Worm (Caenorhabditis elegans): ENCODE data around the gene F43H9.4.

Gene F43H9.4

DNA sequence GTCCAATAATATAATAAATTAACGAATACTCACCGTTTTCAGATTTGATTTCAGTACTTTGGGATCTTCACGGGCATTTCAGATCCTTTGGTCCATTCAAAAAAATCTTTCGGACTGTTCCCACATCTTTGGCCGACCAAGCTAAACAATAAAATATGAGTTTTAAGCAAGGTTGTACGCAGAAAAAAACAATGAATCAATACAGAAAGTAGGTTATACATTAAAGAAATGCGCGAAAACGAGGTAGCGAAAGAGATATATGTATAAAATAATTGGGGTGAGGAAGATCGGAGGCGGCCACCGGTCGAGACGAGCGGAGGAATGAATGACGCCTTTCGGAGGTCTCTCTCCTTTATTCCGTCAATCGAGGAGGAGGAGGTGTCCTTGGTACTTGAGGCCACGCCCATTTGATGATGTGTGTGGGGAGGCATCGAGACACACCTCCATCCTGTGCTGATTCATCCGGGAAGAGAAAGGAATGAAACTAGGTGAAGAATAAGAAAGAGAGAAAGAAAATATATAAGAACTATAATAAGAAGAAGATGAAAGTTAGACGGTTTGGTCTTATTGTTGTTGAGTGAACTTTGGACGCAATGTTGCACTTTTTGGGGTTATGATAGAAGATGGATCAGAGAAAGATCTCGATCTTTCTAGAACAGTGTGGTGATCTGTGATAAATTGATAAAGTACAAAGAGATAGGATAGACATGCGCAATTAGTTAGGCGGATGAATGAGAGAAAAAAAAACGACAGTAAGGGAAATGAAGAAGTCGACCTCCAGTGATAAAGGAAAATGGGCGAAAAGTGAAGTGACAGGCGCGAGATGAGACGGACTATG is 14.0 kb downstream of the F43H9.4 start (continued):
- peak; percentile 89 for TF ChIP-seq sma-3 (GFP tag; optimal IDR thresholded peaks at IDR 0.05)

- TF ChIP-seq ztf-11 (tag; optimal IDR thresholded peaks at IDR 0.05) (no peak), peb-1 (tag; optimal IDR thresholded peaks at IDR 0.05) (no peak), dmd-4 (tag; optimal IDR thresholded peaks at IDR 0.05) (no peak), unc-62 (GFP tag; optimal IDR thresholded peaks at IDR 0.05) (no peak), ama-1 (optimal IDR thresholded peaks at IDR 0.05) (no peak), lin-11 (tag; optimal IDR thresholded peaks at IDR 0.05) (no peak), Y55F3AM.14 (GFP tag; optimal IDR thresholded peaks at IDR 0.05) (no peak), unc-55 (GFP tag; optimal IDR thresholded peaks at IDR 0.05) (no peak), ztf-1 (GFP tag; conservative IDR thresholded peaks at IDR 0.05) (no peak), F13H6.1 (tag; optimal IDR thresholded peaks at IDR 0.05) (no peak)
Measured at ce11 chrV:8041336-8041868, 14.9 kb downstream of the F43H9.4 start.

ce11 chrV:8043664-8044063 is 17.2 kb downstream of the F43H9.4 start:
- TF ChIP-seq nhr-25 (tag; optimal IDR thresholded peaks at IDR 0.05), result no peak
- TF ChIP-seq sma-3 (GFP tag; optimal IDR thresholded peaks at IDR 0.05), result no peak
- no peak for TF ChIP-seq unc-39 (tag; optimal IDR thresholded peaks at IDR 0.05)
- peak; percentile 44 for TF ChIP-seq sma-9 (GFP tag; optimal IDR thresholded peaks at IDR 0.05)
- no peak for TF ChIP-seq sma-9 (tag; optimal IDR thresholded peaks at IDR 0.05)
- TF ChIP-seq zag-1 (tag; optimal IDR thresholded peaks at IDR 0.05), result no peak
- no peak for TF ChIP-seq mbf-1 (tag; optimal IDR thresholded peaks at IDR 0.05)
- TF ChIP-seq F13H6.1 (tag; optimal IDR thresholded peaks at IDR 0.05), result no peak
- no peak for TF ChIP-seq ztf-1 (GFP tag; conservative IDR thresholded peaks at IDR 0.05)
- peak; percentile 9 for TF ChIP-seq elt-1 (tag; optimal IDR thresholded peaks at IDR 0.05)
- no peak for TF ChIP-seq C34F6.9 (tag; optimal IDR thresholded peaks at IDR 0.05)
- peak; percentile 11 for TF ChIP-seq nhr-21 (tag; optimal IDR thresholded peaks at IDR 0.05)
- no peak for TF ChIP-seq ztf-4 (tag; optimal IDR thresholded peaks at IDR 0.05)
- TF ChIP-seq nhr-6 (tag; optimal IDR thresholded peaks at IDR 0.05), result no peak
- TF ChIP-seq Y55F3AM.14 (GFP tag; optimal IDR thresholded peaks at IDR 0.05), result no peak
- TF ChIP-seq alr-1 (tag; optimal IDR thresholded peaks at IDR 0.05), result no peak
- TF ChIP-seq blmp-1 (tag; optimal IDR thresholded peaks at IDR 0.05; ENCODE audit: insufficient read depth), result peak; percentile 56
- no peak for TF ChIP-seq gmeb-1 (tag; optimal IDR thresholded peaks at IDR 0.05)
- TF ChIP-seq lsy-2 (tag; optimal IDR thresholded peaks at IDR 0.05), result no peak
- TF ChIP-seq lin-11 (tag; optimal IDR thresholded peaks at IDR 0.05), result no peak
- no peak for TF ChIP-seq elt-3 (tag; optimal IDR thresholded peaks at IDR 0.05)
- no peak for TF ChIP-seq fos-1 (tag; optimal IDR thresholded peaks at IDR 0.05)
- TF ChIP-seq ceh-82 (tag; optimal IDR thresholded peaks at IDR 0.05), result no peak
- no peak for TF ChIP-seq ZK546.5 (tag; optimal IDR thresholded peaks at IDR 0.05)
- TF ChIP-seq ceh-16 (tag; optimal IDR thresholded peaks at IDR 0.05), result no peak
- TF ChIP-seq nhr-129 (tag; optimal IDR thresholded peaks at IDR 0.05), result peak; percentile 38
- TF ChIP-seq nhr-23 (tag; optimal IDR thresholded peaks at IDR 0.05), result no peak
- no peak for TF ChIP-seq nhr-10 (tag; optimal IDR thresholded peaks at IDR 0.05)
- TF ChIP-seq ztf-11 (tag; optimal IDR thresholded peaks at IDR 0.05), result no peak
- no peak for TF ChIP-seq nhr-11 (tag; optimal IDR thresholded peaks at IDR 0.05)

DNA sequence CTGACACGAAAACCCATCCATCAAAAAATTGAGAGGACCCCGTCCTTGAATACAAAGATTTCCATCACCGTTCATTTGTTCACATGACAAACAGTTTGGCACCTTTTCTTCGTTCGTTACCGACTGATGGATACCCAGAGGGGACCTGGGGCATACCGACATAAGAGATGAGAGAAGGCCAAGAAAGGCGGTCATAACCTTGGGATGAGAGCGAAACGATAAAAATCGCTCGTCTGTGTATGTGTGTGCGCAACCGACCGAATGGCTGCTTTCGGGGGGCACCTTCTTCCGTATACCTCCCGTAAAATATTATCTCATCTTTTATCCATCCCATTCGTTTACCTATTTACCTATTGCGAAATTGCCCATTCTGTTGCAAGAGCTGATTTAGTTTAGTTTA is 18.4 kb downstream of the F43H9.4 start:
- TF ChIP-seq crh-2 (tag; optimal IDR thresholded peaks at IDR 0.05) (peak; percentile 4), ztf-1 (GFP tag; conservative IDR thresholded peaks at IDR 0.05) (no peak), ztf-11 (tag; optimal IDR thresholded peaks at IDR 0.05) (no peak), lin-13 (GFP tag; optimal IDR thresholded peaks at IDR 0.05) (no peak), ceh-16 (tag; optimal IDR thresholded peaks at IDR 0.05) (peak; percentile 81), egl-27 (tag; optimal IDR thresholded peaks at IDR 0.05) (peak; percentile 40), ama-1 (optimal IDR thresholded peaks at IDR 0.05) (no peak), skn-1 (tag; optimal IDR thresholded peaks at IDR 0.05) (no peak), nhr-23 (tag; optimal IDR thresholded peaks at IDR 0.05) (no peak), nhr-77 (tag; optimal IDR thresholded peaks at IDR 0.05) (no peak), ztf-4 (tag; optimal IDR thresholded peaks at IDR 0.05) (no peak), F13H6.1 (tag; optimal IDR thresholded peaks at IDR 0.05) (no peak), mab-5 (tag; optimal IDR thresholded peaks at IDR 0.05) (no peak), alr-1 (tag; optimal IDR thresholded peaks at IDR 0.05) (no peak), C34F6.9 (tag; optimal IDR thresholded peaks at IDR 0.05) (no peak), ceh-82 (tag; optimal IDR thresholded peaks at IDR 0.05) (no peak), fos-1 (tag; optimal IDR thresholded peaks at IDR 0.05) (no peak), elt-3 (tag; optimal IDR thresholded peaks at IDR 0.05) (no peak), elt-1 (tag; optimal IDR thresholded peaks at IDR 0.05) (no peak), nhr-10 (tag; optimal IDR thresholded peaks at IDR 0.05) (no peak), mbf-1 (tag; optimal IDR thresholded peaks at IDR 0.05) (no peak), nhr-21 (tag; optimal IDR thresholded peaks at IDR 0.05) (peak; percentile 44), sma-3 (GFP tag; optimal IDR thresholded peaks at IDR 0.05) (peak; percentile 21), nhr-25 (tag; optimal IDR thresholded peaks at IDR 0.05) (peak; percentile 71), nhr-6 (tag; optimal IDR thresholded peaks at IDR 0.05) (no peak), nhr-11 (tag; optimal IDR thresholded peaks at IDR 0.05) (no peak), Y55F3AM.14 (GFP tag; optimal IDR thresholded peaks at IDR 0.05) (no peak), zag-1 (tag; optimal IDR thresholded peaks at IDR 0.05) (no peak), unc-39 (tag; optimal IDR thresholded peaks at IDR 0.05) (no peak), peb-1 (tag; optimal IDR thresholded peaks at IDR 0.05) (no peak), sma-9 (GFP tag; optimal IDR thresholded peaks at IDR 0.05) (peak; percentile 15), sma-9 (tag; optimal IDR thresholded peaks at IDR 0.05) (no peak), gmeb-1 (tag; optimal IDR thresholded peaks at IDR 0.05) (no peak), lin-11 (tag; optimal IDR thresholded peaks at IDR 0.05) (no peak), blmp-1 (tag; optimal IDR thresholded peaks at IDR 0.05; ENCODE audit: insufficient read depth) (no peak), nhr-129 (tag; optimal IDR thresholded peaks at IDR 0.05) (no peak)
